Worm (Caenorhabditis elegans) whole organism, midembryonic: Measurements from ENCODE around the gene F59B10.6.
A peak's percentile ranks its signal among the peaks of the same experiment; 100 is the strongest.

Experiments used
- T22C8.4 ChIP-seq: fragments of 200-800 bp; sonication (Bioruptor generic); IDR thresholded peaks from 2 replicates; pipeline ENCODE4 v1.3.6; 2022; ENCODE audit warnings: missing genetic modification characterization, missing compliant biosample characterization
- cog-1 ChIP-seq: sonication (generic microtip); optimal IDR thresholded peaks from 2 replicates; lab custom pipeline; 2016; ENCODE audit warnings: missing genetic modification characterization, missing compliant biosample characterization
- flt-1 ChIP-seq: fragments of 200-800 bp; sonication (Bioruptor generic); IDR thresholded peaks from 2 replicates; pipeline ENCODE4 v1.3.6; 2022; ENCODE audit warnings: missing genetic modification characterization, missing compliant biosample characterization
- klf-2 ChIP-seq: fragments of 200-800 bp; sonication (Bioruptor generic); conservative IDR thresholded peaks from 2 replicates; pipeline ENCODE4 v1.3.6; 2022; ENCODE audit warnings: missing genetic modification reagents, missing genetic modification characterization, missing compliant biosample characterization
- med-1 ChIP-seq: sonication (generic microtip); optimal IDR thresholded peaks from 2 replicates; lab custom pipeline; 2017; ENCODE audit warnings: missing genetic modification characterization, mild to moderate bottlenecking, missing compliant biosample characterization, antibody characterized with exemption, missing genetic modification reagents; ENCODE audit not compliant: insufficient read depth
- ref-1 ChIP-seq: fragments of 200-800 bp; sonication (Bioruptor generic); conservative IDR thresholded peaks from 2 replicates; pipeline ENCODE4 v1.3.6; 2022; ENCODE audit warnings: missing genetic modification reagents, missing genetic modification characterization, missing compliant biosample characterization
- tab-1 ChIP-seq: fragments of 200-800 bp; sonication (Bioruptor generic); IDR thresholded peaks from 2 replicates; pipeline ENCODE4 v1.3.6; 2022; ENCODE audit warnings: missing genetic modification characterization, missing compliant biosample characterization
- ztf-23 ChIP-seq: fragments of 200-800 bp; sonication (Bioruptor generic); IDR thresholded peaks from 2 replicates; pipeline ENCODE4 v1.3.6; 2022; ENCODE audit warnings: missing genetic modification reagents, missing genetic modification characterization, missing compliant biosample characterization
- ztf-29 ChIP-seq: fragments of 200-800 bp; sonication (Bioruptor generic); IDR thresholded peaks from 2 replicates; pipeline ENCODE4 v1.3.6; 2022; ENCODE audit warnings: missing genetic modification reagents, missing genetic modification characterization, missing compliant biosample characterization

F59B10.6 gene

DNA sequence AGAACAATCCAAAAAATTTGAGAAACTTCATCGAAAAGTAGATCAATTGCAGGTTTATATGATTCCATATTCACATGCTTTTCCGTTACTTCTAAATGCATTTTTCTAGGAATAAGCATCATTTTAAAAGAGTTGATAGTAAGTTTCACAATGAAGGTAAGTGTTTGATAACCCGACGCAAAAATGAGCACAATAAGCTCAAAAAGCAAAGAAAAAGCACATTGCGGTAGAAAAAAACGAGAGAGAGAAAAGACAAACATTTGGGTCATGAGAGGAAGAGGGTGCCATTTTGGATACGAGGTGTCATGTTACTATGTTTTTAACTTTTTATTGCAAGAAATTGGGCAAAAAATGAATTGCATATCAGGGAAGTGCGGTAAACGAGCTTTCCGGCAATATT lies at the start of gene F59B10.6:
TSS of gene F59B10.6 (minus strand) at position 101 of the 400 bp plus-strand sequence.
- TF ChIP-seq ztf-23 (GFP tag; lab: Robert Waterston, UW) (no peak), cog-1 (tag; lab: Kevin White, UChicago) (no peak), med-1 (GFP tag; lab: Kevin White, UChicago) (no peak), flt-1 (GFP tag; lab: Robert Waterston, UW) (no peak), T22C8.4 (GFP tag; lab: Robert Waterston, UW) (no peak), klf-2 (GFP tag; lab: Robert Waterston, UW) (no peak), ztf-29 (GFP tag; lab: Robert Waterston, UW) (no peak), ref-1 (GFP tag; lab: Robert Waterston, UW) (no peak)

DNA sequence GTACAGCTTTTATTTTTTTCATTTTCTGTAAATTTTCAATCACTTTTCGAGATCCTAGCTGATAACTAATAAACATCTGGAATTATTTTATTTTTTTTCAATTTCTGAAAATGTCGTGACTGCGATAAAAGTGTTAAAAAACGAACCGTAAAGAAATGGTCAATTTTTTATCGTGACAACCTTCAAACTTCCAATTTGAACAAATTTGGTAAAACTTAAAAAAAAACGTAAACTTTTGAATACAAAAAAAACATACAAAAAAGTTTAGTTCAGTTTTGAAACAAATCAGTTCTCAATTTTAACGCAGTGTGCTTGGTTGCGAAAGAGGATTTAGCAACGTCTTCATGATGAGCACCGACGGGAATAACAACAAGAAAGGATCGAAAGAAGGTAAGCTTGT lies 47.7 kb upstream of the F59B10.6 start, which contains the start of gene C06A1.3:
TSS of gene C06A1.3 (plus strand) at position 301 of the 400 bp plus-strand sequence.
- no peak for TF ChIP-seq ref-1 (GFP tag; lab: Robert Waterston, UW)
- no peak for TF ChIP-seq med-1 (GFP tag; lab: Kevin White, UChicago)
- TF ChIP-seq klf-2 (GFP tag; lab: Robert Waterston, UW), result no peak
- no peak for TF ChIP-seq T22C8.4 (GFP tag; lab: Robert Waterston, UW)
- no peak for TF ChIP-seq cog-1 (tag; lab: Kevin White, UChicago)
- TF ChIP-seq ztf-23 (GFP tag; lab: Robert Waterston, UW), result no peak
- TF ChIP-seq ztf-29 (GFP tag; lab: Robert Waterston, UW), result no peak
- no peak for TF ChIP-seq tab-1 (GFP tag; lab: Robert Waterston, UW)
- no peak for TF ChIP-seq flt-1 (GFP tag; lab: Robert Waterston, UW)

DNA sequence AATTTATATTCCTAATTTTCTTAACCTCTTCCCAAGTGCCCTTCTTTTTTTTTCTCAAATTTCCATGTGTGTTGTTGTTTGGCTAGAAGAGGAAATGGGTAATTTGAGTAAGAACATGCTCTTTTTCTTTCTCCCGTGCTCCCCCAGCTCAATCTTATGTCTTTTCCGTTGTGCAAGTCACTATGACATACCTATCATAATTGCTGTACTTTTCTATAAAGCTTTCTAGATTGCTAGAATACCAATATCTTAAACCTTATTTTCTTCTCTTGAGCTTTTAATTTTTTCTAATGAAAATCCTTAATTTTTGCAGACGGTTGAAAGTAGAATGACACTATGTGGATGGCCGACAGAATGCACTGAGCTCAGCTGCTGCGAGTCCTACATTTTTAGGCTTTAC lies 46.0 kb upstream of the F59B10.6 start, which contains the start of gene txt-13:
TSS of gene txt-13 (plus strand) at position 301 of the 400 bp plus-strand sequence.
- TF ChIP-seq ref-1 (GFP tag; lab: Robert Waterston, UW) (no peak), ztf-29 (GFP tag; lab: Robert Waterston, UW) (no peak), cog-1 (tag; lab: Kevin White, UChicago) (no peak), klf-2 (GFP tag; lab: Robert Waterston, UW) (no peak)

DNA sequence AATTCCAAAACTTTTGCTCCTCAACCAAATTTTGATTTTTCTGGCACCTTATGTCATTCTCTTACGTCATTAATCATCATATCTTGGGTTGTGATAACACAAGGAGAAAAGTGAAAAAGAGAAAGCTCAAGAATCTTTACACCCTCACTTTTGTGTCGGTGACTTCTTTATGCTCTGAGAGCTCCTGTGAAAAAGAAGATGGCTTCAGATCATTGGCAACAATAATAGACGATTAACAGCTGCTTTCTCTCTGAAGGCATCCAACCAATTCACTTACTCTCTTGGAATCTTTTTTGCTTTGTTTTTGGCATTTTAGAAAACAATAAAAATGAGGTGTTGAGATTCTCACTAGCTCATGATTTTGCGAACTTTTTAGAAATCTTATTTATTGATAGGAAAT lies 45.2 kb upstream of the F59B10.6 start:
- TF ChIP-seq klf-2 (GFP tag; lab: Robert Waterston, UW), result no peak
- TF ChIP-seq ref-1 (GFP tag; lab: Robert Waterston, UW), result no peak
- TF ChIP-seq tab-1 (GFP tag; lab: Robert Waterston, UW), result no peak
- TF ChIP-seq T22C8.4 (GFP tag; lab: Robert Waterston, UW), result no peak
- no peak for TF ChIP-seq flt-1 (GFP tag; lab: Robert Waterston, UW)
- no peak for TF ChIP-seq cog-1 (tag; lab: Kevin White, UChicago)
- TF ChIP-seq ztf-29 (GFP tag; lab: Robert Waterston, UW), result no peak
- no peak for TF ChIP-seq med-1 (GFP tag; lab: Kevin White, UChicago)
- no peak for TF ChIP-seq ztf-23 (GFP tag; lab: Robert Waterston, UW)

DNA sequence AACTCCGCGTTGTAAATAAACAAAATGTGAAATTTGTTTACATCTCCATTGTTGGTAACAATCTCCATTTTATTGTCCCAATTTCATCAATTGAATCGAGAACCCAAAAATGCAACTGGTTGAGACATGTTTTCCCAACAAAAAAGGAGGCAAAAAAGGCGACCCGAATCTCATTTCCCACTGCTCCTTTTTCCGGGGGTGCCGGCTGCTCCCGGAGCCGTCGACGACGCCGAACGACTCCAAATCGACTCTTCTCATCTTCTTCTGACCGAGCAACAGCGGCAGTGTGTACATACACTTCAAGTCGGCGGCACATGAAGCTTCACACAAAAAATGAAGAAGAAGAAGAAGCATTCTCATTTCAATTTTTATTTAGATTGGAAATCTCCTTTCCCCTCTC lies 42.2 kb upstream of the F59B10.6 start:
- TF ChIP-seq tab-1 (GFP tag; lab: Robert Waterston, UW), result no peak
- TF ChIP-seq ref-1 (GFP tag; lab: Robert Waterston, UW), result no peak
- no peak for TF ChIP-seq T22C8.4 (GFP tag; lab: Robert Waterston, UW)
- no peak for TF ChIP-seq flt-1 (GFP tag; lab: Robert Waterston, UW)
- TF ChIP-seq ztf-29 (GFP tag; lab: Robert Waterston, UW), result no peak

DNA sequence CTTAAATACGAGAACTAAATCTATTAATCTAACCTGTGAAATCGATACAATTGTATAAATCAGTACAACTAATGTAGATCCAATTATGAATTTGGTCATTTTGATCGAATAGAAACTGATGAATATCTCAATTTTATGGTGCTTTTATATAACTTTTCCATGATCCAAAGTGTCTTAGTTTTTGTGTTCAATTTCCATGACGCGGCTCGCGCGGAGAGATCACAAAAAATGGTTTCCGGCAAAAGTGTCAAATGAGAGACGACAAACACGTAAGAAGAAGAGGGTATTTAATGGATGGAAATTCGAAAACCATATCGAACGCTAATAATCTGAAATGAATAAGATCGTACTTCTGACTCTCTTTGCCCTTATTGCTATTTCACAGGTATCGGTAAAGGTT lies 40.3 kb upstream of the F59B10.6 start, which contains the start of the genes C06A1.6 and C06A1.7:
TSS of gene C06A1.6 (minus strand) at position 101 of the 400 bp plus-strand sequence.
TSS of gene C06A1.7 (plus strand) at position 314 of the 400 bp plus-strand sequence.
- TF ChIP-seq T22C8.4 (GFP tag; lab: Robert Waterston, UW), result no peak
- TF ChIP-seq ref-1 (GFP tag; lab: Robert Waterston, UW), result no peak
- TF ChIP-seq med-1 (GFP tag; lab: Kevin White, UChicago), result no peak
- no peak for TF ChIP-seq ztf-23 (GFP tag; lab: Robert Waterston, UW)
- no peak for TF ChIP-seq tab-1 (GFP tag; lab: Robert Waterston, UW)
- TF ChIP-seq ztf-29 (GFP tag; lab: Robert Waterston, UW), result no peak
- TF ChIP-seq klf-2 (GFP tag; lab: Robert Waterston, UW), result no peak
- no peak for TF ChIP-seq cog-1 (tag; lab: Kevin White, UChicago)
- TF ChIP-seq flt-1 (GFP tag; lab: Robert Waterston, UW), result no peak

DNA sequence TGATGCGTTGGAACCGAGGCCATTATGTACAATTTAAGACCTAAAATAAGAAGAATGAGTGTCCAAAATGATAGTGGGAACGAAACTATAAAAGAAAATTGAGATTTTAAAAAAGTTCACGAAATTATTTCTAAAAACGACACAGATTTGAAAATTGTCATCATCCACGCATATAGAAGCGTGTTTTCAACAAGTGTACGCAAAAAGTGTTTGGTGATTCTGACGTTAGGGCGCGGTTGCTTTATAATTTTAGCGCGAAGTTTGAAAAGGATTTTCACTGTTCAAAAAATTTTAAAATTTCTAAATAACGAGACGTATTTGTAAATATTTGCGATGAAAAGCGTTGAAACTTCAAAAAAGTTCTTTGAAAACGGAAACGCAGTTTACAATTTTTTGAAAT lies 39.1 kb upstream of the F59B10.6 start, which contains the start of gene cdc-48.1:
TSS of gene cdc-48.1 (minus strand) at position 40 of the 400 bp plus-strand sequence.
- peak; percentile 60; the same call in 1 of the 2 replicates for TF ChIP-seq ztf-29 (GFP tag; lab: Robert Waterston, UW)
- no peak for TF ChIP-seq ref-1 (GFP tag; lab: Robert Waterston, UW)
- TF ChIP-seq cog-1 (tag; lab: Kevin White, UChicago), result peak; percentile 99
- peak; percentile 94 for TF ChIP-seq ztf-23 (GFP tag; lab: Robert Waterston, UW)
- TF ChIP-seq med-1 (GFP tag; lab: Kevin White, UChicago), result peak; percentile 25
- TF ChIP-seq T22C8.4 (GFP tag; lab: Robert Waterston, UW), result peak; percentile 76
- TF ChIP-seq tab-1 (GFP tag; lab: Robert Waterston, UW), result peak; percentile 80
- peak; percentile 76 for TF ChIP-seq klf-2 (GFP tag; lab: Robert Waterston, UW)
- TF ChIP-seq flt-1 (GFP tag; lab: Robert Waterston, UW), result peak; percentile 94

DNA sequence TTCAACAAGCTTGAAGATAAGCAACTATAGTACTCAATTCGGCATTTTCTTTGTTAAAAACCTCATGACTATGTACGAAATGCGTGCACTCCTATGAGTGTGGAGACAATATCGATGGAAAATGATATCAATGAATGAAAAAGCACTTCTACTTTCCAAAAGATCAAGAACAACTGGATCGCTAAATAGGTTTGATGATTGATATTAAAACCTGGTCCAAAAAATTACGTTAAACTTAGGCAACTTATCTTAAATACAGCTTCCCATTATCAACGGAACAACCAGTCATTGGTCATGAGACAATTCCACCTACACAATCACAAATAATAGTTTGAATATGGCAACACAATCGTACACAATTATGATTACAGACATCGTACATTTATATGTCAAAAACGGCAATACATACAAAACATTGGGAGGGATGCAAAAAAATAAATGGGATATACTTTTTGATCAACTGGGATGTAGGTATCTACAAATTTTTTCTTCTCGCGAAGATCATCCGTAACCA lies 35.5 kb upstream of the F59B10.6 start:
- TF ChIP-seq T22C8.4 (GFP tag; lab: Robert Waterston, UW), result no peak
- no peak for TF ChIP-seq ref-1 (GFP tag; lab: Robert Waterston, UW)
- no peak for TF ChIP-seq med-1 (GFP tag; lab: Kevin White, UChicago)
- no peak for TF ChIP-seq ztf-29 (GFP tag; lab: Robert Waterston, UW)
- no peak for TF ChIP-seq cog-1 (tag; lab: Kevin White, UChicago)
- TF ChIP-seq klf-2 (GFP tag; lab: Robert Waterston, UW), result no peak
- TF ChIP-seq flt-1 (GFP tag; lab: Robert Waterston, UW), result no peak
- TF ChIP-seq tab-1 (GFP tag; lab: Robert Waterston, UW), result no peak
- TF ChIP-seq ztf-23 (GFP tag; lab: Robert Waterston, UW), result no peak
